Worm (Caenorhabditis elegans): ENCODE results near the gene srbc-24.

The srbc-24 gene

ce11 chrV:2150876-2151275 lies 682 bp upstream of the srbc-24 start, which contains the start of gene C45H4.13:
TSS of gene C45H4.13 (minus strand) at chrV:2150976.
- TF ChIP-seq F22D6.2 (tag; optimal IDR thresholded peaks at IDR 0.05) (no peak), dpl-1 (GFP tag; optimal IDR thresholded peaks at IDR 0.05) (no peak), ets-4 (GFP tag; optimal IDR thresholded peaks at IDR 0.05) (no peak), K12H6.12 (tag; optimal IDR thresholded peaks at IDR 0.05) (no peak), aptf-2 (GFP tag; conservative IDR thresholded peaks at IDR 0.05) (no peak), D2030.7 (GFP tag; IDR thresholded peaks at IDR 0.05) (no peak), aptf-3 (GFP tag; IDR thresholded peaks at IDR 0.05) (no peak), hsf-1 (GFP tag; IDR thresholded peaks at IDR 0.05) (no peak), lin-40 (tag; optimal IDR thresholded peaks at IDR 0.05) (no peak), B0035.1 (tag; optimal IDR thresholded peaks at IDR 0.05) (no peak), him-1 (tag; optimal IDR thresholded peaks at IDR 0.05) (no peak)

ce11 chrV:2153274-2153673 lies 1.7 kb downstream of the srbc-24 start, which contains the start of gene srbc-23:
TSS of gene srbc-23 (plus strand) at chrV:2153574.
- TF ChIP-seq gei-17 (GFP tag; optimal IDR thresholded peaks at IDR 0.05) (no peak), dpff-1 (tag; optimal IDR thresholded peaks at IDR 0.05) (no peak), egl-44 (GFP tag; IDR thresholded peaks at IDR 0.05) (no peak), snpc-4 (GFP tag; optimal IDR thresholded peaks at IDR 0.05) (no peak), snpc-4 (tag; optimal IDR thresholded peaks at IDR 0.05) (no peak), zfh-2 (GFP tag; conservative IDR thresholded peaks at IDR 0.05) (no peak), Y53G8AR.9 (GFP tag; conservative IDR thresholded peaks at IDR 0.05) (no peak), him-1 (tag; optimal IDR thresholded peaks at IDR 0.05) (no peak)

ce11 chrV:2155232-2155631 lies 3.7 kb downstream of the srbc-24 start, which contains the start of gene srbc-21:
TSS of gene srbc-21 (plus strand) at chrV:2155532.
- TF ChIP-seq snpc-3.4 (tag; optimal IDR thresholded peaks at IDR 0.05) (no peak), B0019.2 (GFP tag; conservative IDR thresholded peaks at IDR 0.05) (no peak), attf-5 (GFP tag; optimal IDR thresholded peaks at IDR 0.05) (no peak), Y79H2A.3 (GFP tag; conservative IDR thresholded peaks at IDR 0.05) (no peak), gei-17 (GFP tag; optimal IDR thresholded peaks at IDR 0.05) (no peak)

ce11 chrV:2156830-2157229 lies 5.3 kb downstream of the srbc-24 start, which contains the start of gene srbc-22:
TSS of gene srbc-22 (plus strand) at chrV:2157130.
- no peak for TF ChIP-seq xnd-1 (tag; optimal IDR thresholded peaks at IDR 0.05)
- TF ChIP-seq ama-1 (optimal IDR thresholded peaks at IDR 0.05), result no peak
- TF ChIP-seq ama-1 (GFP tag; optimal IDR thresholded peaks at IDR 0.05), result no peak
- no peak for TF ChIP-seq hlh-12 (tag; optimal IDR thresholded peaks at IDR 0.05)
- no peak for TF ChIP-seq Y53G8AR.9 (GFP tag; conservative IDR thresholded peaks at IDR 0.05)
- no peak for TF ChIP-seq ekl-4 (GFP tag; IDR thresholded peaks at IDR 0.05)
- no peak for TF ChIP-seq ztf-3 (GFP tag; optimal IDR thresholded peaks at IDR 0.05)
- no peak for TF ChIP-seq snpc-3.4 (tag; optimal IDR thresholded peaks at IDR 0.05)
- TF ChIP-seq C17E4.6 (GFP tag; IDR thresholded peaks at IDR 0.05), result no peak
- TF ChIP-seq Y53F4B.3 (GFP tag; IDR thresholded peaks at IDR 0.05), result no peak
- TF ChIP-seq F10E7.11 (tag; optimal IDR thresholded peaks at IDR 0.05), result no peak
- TF ChIP-seq madf-6 (GFP tag; IDR thresholded peaks at IDR 0.05), result no peak
- no peak for TF ChIP-seq tbx-9 (tag; optimal IDR thresholded peaks at IDR 0.05; ENCODE audit: borderline replicate concordance)
- no peak for TF ChIP-seq let-526 (GFP tag; IDR thresholded peaks at IDR 0.05)

ce11 chrV:2159331-2159730 lies 7.8 kb downstream of the srbc-24 start, which contains the start of gene C45H4.14:
TSS of gene C45H4.14 (minus strand) at chrV:2159431.
- TF ChIP-seq efl-1 (GFP tag; optimal IDR thresholded peaks at IDR 0.05) (peak; percentile 45), madf-8 (GFP tag; conservative IDR thresholded peaks at IDR 0.05) (0 out of 2 replicates have a peak, but pooled peaks have one; percentile 9), dpff-1 (tag; optimal IDR thresholded peaks at IDR 0.05) (no peak)
